Worm (Caenorhabditis elegans) whole organism, L1 larva: ENCODE data around the gene C49F5.8.

Experiments
- C34B4.2 ChIP-seq: sonication (generic microtip); optimal IDR thresholded peaks from 2 replicates; lab custom pipeline; 2017; ENCODE audit warnings: mild to moderate bottlenecking, missing genetic modification characterization, missing compliant biosample characterization
- aha-1 ChIP-seq: fragments of 150-350 bp; optimal IDR thresholded peaks from 2 replicates; lab custom pipeline; 2014; ENCODE audit warnings: missing biosample characterization, missing genetic modification characterization
- ama-1 ChIP-seq: fragments of 150-350 bp; optimal IDR thresholded peaks from 2 replicates; lab custom pipeline; 2014
- elt-3 ChIP-seq, 6 experiments: fragments of 150-350 bp in 1 of 6; sonication (generic microtip); optimal IDR thresholded peaks; 2 replicates each; lab custom pipeline; 2017 to 2018; ENCODE audit warnings: missing biosample characterization in 6 of 6, missing genetic modification characterization in 6 of 6, inconsistent platforms in 1 of 6
- fkh-10 ChIP-seq: sonication (generic microtip); optimal IDR thresholded peaks from 2 replicates; lab custom pipeline; 2017; ENCODE audit warnings: missing biosample characterization, missing genetic modification reagents, missing genetic modification characterization
- jun-1 ChIP-seq: fragments of 150-350 bp; optimal IDR thresholded peaks from 2 replicates; lab custom pipeline; 2014; ENCODE audit warnings: missing biosample characterization, missing genetic modification reagents, missing genetic modification characterization

DNA sequence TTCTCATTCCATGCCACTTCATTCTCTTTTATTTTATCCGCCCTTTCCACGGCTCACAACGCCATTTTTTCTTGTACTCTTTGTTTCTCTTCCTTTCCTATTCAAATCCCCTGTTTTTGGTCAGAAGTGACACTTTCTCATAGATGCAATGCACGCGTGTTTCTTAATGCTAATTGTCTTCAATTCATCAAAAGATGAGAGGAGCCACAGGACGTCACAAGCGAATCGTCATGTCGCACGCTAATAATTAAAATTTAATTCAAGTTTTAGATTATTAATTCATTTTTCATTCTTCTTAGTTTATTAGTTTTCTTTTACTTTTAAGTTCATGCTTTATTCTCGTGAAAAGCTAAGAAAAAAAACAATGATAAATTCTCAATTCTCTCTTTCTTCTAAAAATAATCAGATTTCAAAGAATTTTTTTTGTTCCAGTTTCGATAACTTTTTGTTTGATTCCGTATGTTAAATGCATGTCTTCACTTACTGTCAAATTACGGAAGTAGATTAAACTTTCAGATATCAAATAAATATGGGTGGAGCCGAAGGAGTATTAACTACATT, 39.1 kb upstream of the C49F5.8 start, which contains the start of gene Y62H9A.14:
- TF ChIP-seq elt-3 (tag; optimal IDR thresholded peaks at IDR 0.05; lab: Kevin White, UChicago) (no peak), ama-1 (lab: Kevin White, UChicago) (no peak), aha-1 (tag; lab: Kevin White, UChicago) (no peak), jun-1 (no peak), fkh-10 (GFP tag; lab: Kevin White, UChicago) (no peak), C34B4.2 (no peak)
